Fruit fly (Drosophila melanogaster): ENCODE data around the gene Meltrin.

Gene Meltrin

dm6 chr3R:14626781-14627180 lies 70.3 kb downstream of the Meltrin start:
- TF ChIP-seq Rx (GFP tag; IDR thresholded peaks at IDR 0.05) (no peak), CG4360 (GFP tag; IDR thresholded peaks at IDR 0.05) (peak; percentile 49), z (GFP tag; IDR thresholded peaks at IDR 0.05) (0 out of 3 replicates have a peak, but pooled peaks have one; percentile 21), CG18476 (GFP tag; optimal IDR thresholded peaks at IDR 0.05) (no peak)

- no peak for TF ChIP-seq vnd (GFP tag; IDR thresholded peaks at IDR 0.05; ENCODE audit: partially characterized antibody)
- TF ChIP-seq CkIIα-i1 (GFP tag; IDR thresholded peaks at IDR 0.05): no peak
- peak; percentile 69 for TF ChIP-seq MBD-R2 (GFP tag; IDR thresholded peaks at IDR 0.05)
- TF ChIP-seq Scr (GFP tag; IDR thresholded peaks at IDR 0.05; ENCODE audit: partially characterized antibody): peak; percentile 59
- no peak for TF ChIP-seq Dad (GFP tag; optimal IDR thresholded peaks at IDR 0.05)
- no peak for TF ChIP-seq B-H2 (GFP tag; optimal IDR thresholded peaks at IDR 0.05)
- TF ChIP-seq D19B (GFP tag; optimal IDR thresholded peaks at IDR 0.05): peak; percentile 74
- TF ChIP-seq Hr78 (GFP tag; optimal IDR thresholded peaks at IDR 0.05): no peak
- no peak for TF ChIP-seq CG5180 (GFP tag; optimal IDR thresholded peaks at IDR 0.05)
- TF ChIP-seq CG6791 (GFP tag; IDR thresholded peaks at IDR 0.05; ENCODE audit: partially characterized antibody): peak; percentile 73; the same call in 2 of the 3 replicates
- no peak for TF ChIP-seq CG10959 (GFP tag; IDR thresholded peaks at IDR 0.05)
- no peak for TF ChIP-seq Dfd (GFP tag; optimal IDR thresholded peaks at IDR 0.05)
- TF ChIP-seq odd (GFP tag; optimal IDR thresholded peaks at IDR 0.05): no peak
- TF ChIP-seq CG9437 (GFP tag; optimal IDR thresholded peaks at IDR 0.05): peak; percentile 36
- TF ChIP-seq aop (GFP tag; IDR thresholded peaks at IDR 0.05): no peak
- no peak for TF ChIP-seq mld (GFP tag; IDR thresholded peaks at IDR 0.05; ENCODE audit: partially characterized antibody)
- peak; percentile 7 for TF ChIP-seq D19A (tag; optimal IDR thresholded peaks at IDR 0.05)
- TF ChIP-seq CG6272 (GFP tag; IDR thresholded peaks at IDR 0.05): no peak
- TF ChIP-seq CG17912 (GFP tag; optimal IDR thresholded peaks at IDR 0.05): peak; percentile 40
- TF ChIP-seq CG15479 (GFP tag; optimal IDR thresholded peaks at IDR 0.05): peak; percentile 46
- no peak for TF ChIP-seq CG11695 (GFP tag; IDR thresholded peaks at IDR 0.05)
- TF ChIP-seq CG13287 (GFP tag; IDR thresholded peaks at IDR 0.05; ENCODE audit: partially characterized antibody): peak; percentile 64
- TF ChIP-seq grn (GFP tag; optimal IDR thresholded peaks at IDR 0.05): peak; percentile 78
- TF ChIP-seq Ravus (GFP tag; IDR thresholded peaks at IDR 0.05): no peak
- no peak; the same call in 1 of the 2 replicates for TF ChIP-seq klu (GFP tag; IDR thresholded peaks at IDR 0.05)
- peak; percentile 59 for TF ChIP-seq nmo (GFP tag; optimal IDR thresholded peaks at IDR 0.05)
- TF ChIP-seq CG7357 (GFP tag; IDR thresholded peaks at IDR 0.05): no peak
- peak; percentile 24 for TF ChIP-seq mam (GFP tag; optimal IDR thresholded peaks at IDR 0.05)
- TF ChIP-seq gfzf (GFP tag; optimal IDR thresholded peaks at IDR 0.05): peak; percentile 95
- peak; percentile 90 for TF ChIP-seq Dref (GFP tag; IDR thresholded peaks at IDR 0.05)
- no peak for TF ChIP-seq cas (GFP tag; IDR thresholded peaks at IDR 0.05)
- 0 out of 3 replicates have a peak, but pooled peaks have one; percentile 25 for TF ChIP-seq Doc3 (GFP tag; IDR thresholded peaks at IDR 0.05; ENCODE audit: partially characterized antibody)
- no peak for TF ChIP-seq Elba2 (GFP tag; optimal IDR thresholded peaks at IDR 0.05)
- TF ChIP-seq crol (GFP tag; IDR thresholded peaks at IDR 0.05): no peak
- TF ChIP-seq Dp (GFP tag; optimal IDR thresholded peaks at IDR 0.05): peak; percentile 34
- peak; percentile 27; the same call in 1 of the 3 replicates for TF ChIP-seq CG34224 (GFP tag; IDR thresholded peaks at IDR 0.05; ENCODE audit: partially characterized antibody)
- TF ChIP-seq CG2712 (tag; optimal IDR thresholded peaks at IDR 0.05): peak; percentile 40
- no peak for TF ChIP-seq CG11398 (GFP tag; optimal IDR thresholded peaks at IDR 0.05)
- no peak for TF ChIP-seq bcd (GFP tag; optimal IDR thresholded peaks at IDR 0.05)
- no peak for TF ChIP-seq btn (GFP tag; optimal IDR thresholded peaks at IDR 0.05)
- no peak for TF ChIP-seq CG15011 (GFP tag; optimal IDR thresholded peaks at IDR 0.05)
- TF ChIP-seq CG17385 (GFP tag; optimal IDR thresholded peaks at IDR 0.05): no peak
Measured at dm6 chr3R:14625215-14626156, 71.6 kb downstream of the Meltrin start, which contains the start of the genes put and His4r. Gene put, minus strand, starts transcription at chr3R:14625703. Gene His4r, plus strand, starts transcription at chr3R:14625755.

Measured in whole organism, embryonic.